Fruit fly (Drosophila melanogaster): ENCODE measurements around the gene Oli.

The Oli gene

dm6 chr2L:17615471-17615870, 26.5 kb downstream of the Oli start:
- TF ChIP-seq h (GFP tag; optimal IDR thresholded peaks at IDR 0.05) (no peak), br (GFP tag; optimal IDR thresholded peaks at IDR 0.05) (no peak), Jra (GFP tag; optimal IDR thresholded peaks at IDR 0.05) (no peak), dl (GFP tag; optimal IDR thresholded peaks at IDR 0.05; ENCODE audit: insufficient read depth in 1 of 2, partially characterized antibody in 2 of 2) (no peak), Hr83 (GFP tag; optimal IDR thresholded peaks at IDR 0.05; ENCODE audit: poor library complexity, severe bottlenecking) (no peak), usp (GFP tag; optimal IDR thresholded peaks at IDR 0.05) (no peak), tai (GFP tag; optimal IDR thresholded peaks at IDR 0.05) (no peak)

dm6 chr2L:17621194-17621593, 32.2 kb downstream of the Oli start:
- no peak for TF ChIP-seq pan (optimal IDR thresholded peaks at IDR 0.05)
- TF ChIP-seq N (GFP tag; optimal IDR thresholded peaks at IDR 0.05): no peak
- TF ChIP-seq dmrt93B (GFP tag; optimal IDR thresholded peaks at IDR 0.05): no peak
- no peak for TF ChIP-seq Sp1 (GFP tag; optimal IDR thresholded peaks at IDR 0.05)
- no peak for TF ChIP-seq Hnf4 (GFP tag; optimal IDR thresholded peaks at IDR 0.05)
- no peak for TF ChIP-seq jim (GFP tag; optimal IDR thresholded peaks at IDR 0.05)
- no peak for TF ChIP-seq usp (GFP tag; optimal IDR thresholded peaks at IDR 0.05)
- TF ChIP-seq ey (GFP tag; optimal IDR thresholded peaks at IDR 0.05): no peak
- no peak for TF ChIP-seq dsf (GFP tag; optimal IDR thresholded peaks at IDR 0.05; ENCODE audit: borderline replicate concordance)
- TF ChIP-seq Vsx2 (GFP tag; optimal IDR thresholded peaks at IDR 0.05; ENCODE audit: partially characterized antibody): no peak
- no peak for TF ChIP-seq HLH106 (tag; optimal IDR thresholded peaks at IDR 0.05)
- TF ChIP-seq dl (GFP tag; optimal IDR thresholded peaks at IDR 0.05; ENCODE audit: insufficient read depth in 1 of 2, partially characterized antibody in 2 of 2): no peak
- no peak for TF ChIP-seq sage (GFP tag; optimal IDR thresholded peaks at IDR 0.05)
- TF ChIP-seq brk (GFP tag; optimal IDR thresholded peaks at IDR 0.05): no peak
- no peak for TF ChIP-seq foxo (GFP tag; optimal IDR thresholded peaks at IDR 0.05)
- TF ChIP-seq Rel (GFP tag; optimal IDR thresholded peaks at IDR 0.05): no peak
- TF ChIP-seq Rel (tag; optimal IDR thresholded peaks at IDR 0.05): no peak
- no peak for TF ChIP-seq woc (GFP tag; optimal IDR thresholded peaks at IDR 0.05)
- TF ChIP-seq Hr78 (GFP tag; optimal IDR thresholded peaks at IDR 0.05): no peak
- no peak for TF ChIP-seq Jra (GFP tag; optimal IDR thresholded peaks at IDR 0.05)
- no peak for TF ChIP-seq h (GFP tag; optimal IDR thresholded peaks at IDR 0.05)

dm6 chr2L:17625992-17626391, 37.0 kb downstream of the Oli start, which contains the start of gene CG15147:
CG15147 (minus strand) TSS chr2L:17626381.
- TF ChIP-seq CrebA (GFP tag; optimal IDR thresholded peaks at IDR 0.05; ENCODE audit: borderline replicate concordance) (no peak), sage (GFP tag; optimal IDR thresholded peaks at IDR 0.05) (no peak), rgr (GFP tag; optimal IDR thresholded peaks at IDR 0.05) (no peak), usp (GFP tag; optimal IDR thresholded peaks at IDR 0.05) (no peak), Hnf4 (GFP tag; optimal IDR thresholded peaks at IDR 0.05) (no peak), foxo (GFP tag; optimal IDR thresholded peaks at IDR 0.05) (no peak)

- TF ChIP-seq CG32264 (GFP tag; optimal IDR thresholded peaks at IDR 0.05) (no peak), fru (GFP tag; optimal IDR thresholded peaks at IDR 0.05) (no peak), usp (GFP tag; optimal IDR thresholded peaks at IDR 0.05) (no peak), Mio (GFP tag; optimal IDR thresholded peaks at IDR 0.05) (no peak), Dfd (GFP tag; optimal IDR thresholded peaks at IDR 0.05) (no peak), Vsx2 (GFP tag; optimal IDR thresholded peaks at IDR 0.05; ENCODE audit: partially characterized antibody) (no peak), Sp1 (GFP tag; optimal IDR thresholded peaks at IDR 0.05) (no peak), foxo (GFP tag; optimal IDR thresholded peaks at IDR 0.05) (no peak), dsf (GFP tag; optimal IDR thresholded peaks at IDR 0.05; ENCODE audit: borderline replicate concordance) (no peak), HLH106 (tag; optimal IDR thresholded peaks at IDR 0.05) (no peak), Hnf4 (GFP tag; optimal IDR thresholded peaks at IDR 0.05) (no peak), dl (GFP tag; optimal IDR thresholded peaks at IDR 0.05; ENCODE audit: insufficient read depth in 1 of 2, partially characterized antibody in 2 of 2) (no peak), brk (GFP tag; optimal IDR thresholded peaks at IDR 0.05) (no peak), Hr78 (GFP tag; optimal IDR thresholded peaks at IDR 0.05) (no peak), sv (GFP tag; optimal IDR thresholded peaks at IDR 0.05) (no peak)
Observed at dm6 chr2L:17627559-17627958, 38.6 kb downstream of the Oli start, which contains the start of gene CG43054. CG43054 (plus strand) TSS chr2L:17627859.
